Worm (Caenorhabditis elegans) whole organism, late embryonic: Measurements from ENCODE around the gene mks-1.

ENCODE experiments used
- C08G9.2 ChIP-seq: sonication (generic microtip); optimal IDR thresholded peaks from 2 replicates; lab custom pipeline; 2016; ENCODE audit warnings: mild to moderate bottlenecking, missing genetic modification characterization, moderate library complexity, missing compliant biosample characterization
- C38D4.7 ChIP-seq: fragments of 200-800 bp; sonication (Bioruptor generic); optimal IDR thresholded peaks from 2 replicates; lab custom pipeline; 2018; ENCODE audit warnings: mild to moderate bottlenecking, missing genetic modification characterization, moderate library complexity, missing compliant biosample characterization
- K02D7.2 ChIP-seq: sonication (generic microtip); optimal IDR thresholded peaks from 2 replicates; lab custom pipeline; 2017; ENCODE audit warnings: mild to moderate bottlenecking, missing genetic modification characterization, missing compliant biosample characterization
- K09A11.1 ChIP-seq: sonication (generic microtip); optimal IDR thresholded peaks from 2 replicates; lab custom pipeline; 2017; ENCODE audit warnings: antibody characterized with exemption, mild to moderate bottlenecking, missing genetic modification characterization, missing compliant biosample characterization; ENCODE audit not compliant: insufficient read depth
- ahr-1 ChIP-seq: sonication (generic microtip); optimal IDR thresholded peaks from 2 replicates; lab custom pipeline; 2016; ENCODE audit warnings: missing genetic modification characterization, missing compliant biosample characterization
- ama-1 ChIP-seq: fragments of 150-350 bp; optimal IDR thresholded peaks from 2 replicates; lab custom pipeline; 2014
- ceh-14 ChIP-seq: sonication (generic microtip); optimal IDR thresholded peaks from 2 replicates; lab custom pipeline; 2016; ENCODE audit warnings: missing genotype, missing genetic modification characterization, missing compliant biosample characterization
- ceh-18 ChIP-seq: sonication (generic microtip); optimal IDR thresholded peaks from 2 replicates; lab custom pipeline; 2016; ENCODE audit warnings: missing genetic modification characterization, missing compliant biosample characterization
- ceh-2 ChIP-seq: sonication (generic microtip); optimal IDR thresholded peaks from 2 replicates; lab custom pipeline; 2016; ENCODE audit warnings: missing genotype, missing genetic modification characterization, missing compliant biosample characterization
- ceh-22 ChIP-seq: sonication (generic microtip); optimal IDR thresholded peaks from 2 replicates; lab custom pipeline; 2017; ENCODE audit warnings: missing biosample characterization, missing genetic modification characterization
- ceh-24 ChIP-seq: sonication (generic microtip); optimal IDR thresholded peaks from 2 replicates; lab custom pipeline; 2016; ENCODE audit warnings: mild to moderate bottlenecking, missing genetic modification characterization, missing compliant biosample characterization
- ceh-30 ChIP-seq: fragments of 150-350 bp; optimal IDR thresholded peaks from 2 replicates; lab custom pipeline; 2014; ENCODE audit warnings: missing biosample characterization, missing genetic modification characterization
- ceh-31 ChIP-seq: sonication (generic microtip); optimal IDR thresholded peaks from 2 replicates; lab custom pipeline; 2016; ENCODE audit warnings: missing genetic modification characterization, missing compliant biosample characterization
- ceh-34 ChIP-seq: sonication (generic microtip); optimal IDR thresholded peaks from 2 replicates; lab custom pipeline; 2016; ENCODE audit warnings: mild to moderate bottlenecking, missing genetic modification characterization, missing compliant biosample characterization
- ceh-45 ChIP-seq: fragments of 200-800 bp; sonication (Bioruptor generic); IDR thresholded peaks from 2 replicates; pipeline ENCODE4 v1.3.6; 2022; ENCODE audit warnings: missing genetic modification reagents, missing genetic modification characterization, missing compliant biosample characterization
- ceh-48 ChIP-seq: sonication (generic microtip); optimal IDR thresholded peaks from 2 replicates; lab custom pipeline; 2016; ENCODE audit warnings: missing genetic modification characterization, inconsistent platforms, missing compliant biosample characterization
- ceh-6 ChIP-seq: fragments of 200-800 bp; sonication (Bioruptor generic); optimal IDR thresholded peaks from 2 replicates; lab custom pipeline; 2018; ENCODE audit warnings: mild to moderate bottlenecking, missing genetic modification characterization, missing compliant biosample characterization
- che-1 ChIP-seq: sonication (generic microtip); optimal IDR thresholded peaks from 2 replicates; lab custom pipeline; 2016; ENCODE audit warnings: mild to moderate bottlenecking, missing genetic modification characterization, missing compliant biosample characterization
- dmd-4 ChIP-seq: sonication (generic microtip); optimal IDR thresholded peaks from 2 replicates; lab custom pipeline; 2016; ENCODE audit warnings: borderline replicate concordance, missing genetic modification characterization, missing compliant biosample characterization
- dve-1 ChIP-seq: sonication (generic microtip); optimal IDR thresholded peaks from 2 replicates; lab custom pipeline; 2017; ENCODE audit warnings: antibody characterized with exemption, mild to moderate bottlenecking, missing genetic modification characterization, missing compliant biosample characterization
- elt-2 ChIP-seq: sonication (generic microtip); optimal IDR thresholded peaks from 2 replicates; lab custom pipeline; 2016; ENCODE audit warnings: missing genetic modification reagents, missing genetic modification characterization, missing compliant biosample characterization
- elt-4 ChIP-seq: sonication (generic microtip); optimal IDR thresholded peaks from 2 replicates; lab custom pipeline; 2016; ENCODE audit warnings: missing genetic modification characterization, missing compliant biosample characterization
- ets-4 ChIP-seq: sonication (generic microtip); optimal IDR thresholded peaks from 2 replicates; lab custom pipeline; 2016; ENCODE audit warnings: missing genetic modification characterization, missing compliant biosample characterization
- eyg-1 ChIP-seq: sonication (generic microtip); optimal IDR thresholded peaks from 2 replicates; lab custom pipeline; 2016; ENCODE audit warnings: missing genotype, missing genetic modification characterization, missing compliant biosample characterization
- fax-1 ChIP-seq: sonication (generic microtip); optimal IDR thresholded peaks from 2 replicates; lab custom pipeline; 2016; ENCODE audit warnings: missing genotype, missing genetic modification characterization, missing compliant biosample characterization
- fkh-10 ChIP-seq: fragments of 150-350 bp; optimal IDR thresholded peaks from 2 replicates; lab custom pipeline; 2014; ENCODE audit warnings: missing biosample characterization, missing genetic modification reagents, missing genetic modification characterization
- fkh-6 ChIP-seq: sonication (generic microtip); optimal IDR thresholded peaks from 2 replicates; lab custom pipeline; 2016; ENCODE audit warnings: missing genetic modification characterization, missing compliant biosample characterization
- gmeb-2 ChIP-seq: sonication (generic microtip); optimal IDR thresholded peaks from 2 replicates; lab custom pipeline; 2016; ENCODE audit warnings: missing genetic modification characterization, inconsistent platforms, missing compliant biosample characterization
- hlh-15 ChIP-seq: sonication (generic microtip); optimal IDR thresholded peaks from 2 replicates; lab custom pipeline; 2016; ENCODE audit warnings: missing genetic modification characterization, missing compliant biosample characterization
- hlh-30 ChIP-seq: sonication (generic microtip); optimal IDR thresholded peaks from 2 replicates; lab custom pipeline; 2017; ENCODE audit warnings: antibody characterized with exemption, missing genetic modification characterization, missing compliant biosample characterization; ENCODE audit not compliant: insufficient read depth
- hlh-6 ChIP-seq: sonication (generic microtip); optimal IDR thresholded peaks from 2 replicates; lab custom pipeline; 2016; ENCODE audit warnings: missing genotype, missing genetic modification characterization, missing compliant biosample characterization
- lim-6 ChIP-seq: sonication (generic microtip); optimal IDR thresholded peaks from 2 replicates; lab custom pipeline; 2016; ENCODE audit warnings: missing genetic modification characterization, missing compliant biosample characterization
- lin-11 ChIP-seq: fragments of 200-800 bp; sonication (Bioruptor generic); optimal IDR thresholded peaks from 2 replicates; lab custom pipeline; 2018; ENCODE audit warnings: mild to moderate bottlenecking, missing genetic modification characterization, missing compliant biosample characterization
- madf-2 ChIP-seq: sonication (generic microtip); optimal IDR thresholded peaks from 2 replicates; lab custom pipeline; 2017; ENCODE audit warnings: missing genetic modification characterization, missing compliant biosample characterization
- mec-3 ChIP-seq: sonication (generic microtip); optimal IDR thresholded peaks from 2 replicates; lab custom pipeline; 2016; ENCODE audit warnings: borderline replicate concordance, missing genetic modification characterization, missing compliant biosample characterization
- nfya-1 ChIP-seq: sonication (generic microtip); optimal IDR thresholded peaks from 2 replicates; lab custom pipeline; 2017; ENCODE audit warnings: missing genetic modification characterization, mild to moderate bottlenecking, missing compliant biosample characterization, antibody characterized with exemption, moderate library complexity
- nhr-11 ChIP-seq: fragments of 150-350 bp; optimal IDR thresholded peaks from 2 replicates; lab custom pipeline; 2014; ENCODE audit warnings: missing biosample characterization, missing genetic modification characterization
- nhr-232 ChIP-seq: sonication (generic microtip); optimal IDR thresholded peaks from 2 replicates; lab custom pipeline; 2016; ENCODE audit warnings: missing genetic modification characterization, missing compliant biosample characterization
- npax-4 ChIP-seq: sonication (generic microtip); optimal IDR thresholded peaks from 2 replicates; lab custom pipeline; 2016; ENCODE audit warnings: missing genetic modification characterization, missing compliant biosample characterization
- pag-3 ChIP-seq: sonication (generic microtip); optimal IDR thresholded peaks from 2 replicates; lab custom pipeline; 2016; ENCODE audit warnings: missing compliant biosample characterization, missing genetic modification characterization, borderline replicate concordance
- pax-1 ChIP-seq: fragments of 150-350 bp; optimal IDR thresholded peaks from 2 replicates; lab custom pipeline; 2014; ENCODE audit warnings: missing biosample characterization, missing genetic modification characterization
- pha-2 ChIP-seq: sonication (generic microtip); optimal IDR thresholded peaks from 2 replicates; lab custom pipeline; 2017; ENCODE audit warnings: mild to moderate bottlenecking, missing genetic modification characterization, missing compliant biosample characterization
- pha-4 ChIP-seq: fragments of 150-350 bp; optimal IDR thresholded peaks from 2 replicates; lab custom pipeline; 2018; ENCODE audit warnings: missing biosample characterization, missing genetic modification reagents, missing genetic modification characterization
- pros-1 ChIP-seq: fragments of 150-350 bp; optimal IDR thresholded peaks from 2 replicates; lab custom pipeline; 2014; ENCODE audit warnings: missing biosample characterization, missing genetic modification reagents, missing genetic modification characterization
- ref-2 ChIP-seq: sonication (generic microtip); optimal IDR thresholded peaks from 2 replicates; lab custom pipeline; 2016; ENCODE audit warnings: missing genetic modification characterization, missing compliant biosample characterization
- rnt-1 ChIP-seq: sonication (generic microtip); optimal IDR thresholded peaks from 2 replicates; lab custom pipeline; 2016; ENCODE audit warnings: missing genetic modification characterization, missing compliant biosample characterization
- sox-2 ChIP-seq: fragments of 200-800 bp; sonication (Bioruptor generic); IDR thresholded peaks from 2 replicates; pipeline ENCODE4 v1.3.6; 2022; ENCODE audit warnings: missing genetic modification reagents, missing genetic modification characterization, missing compliant biosample characterization
- sox-4 ChIP-seq: sonication (generic microtip); optimal IDR thresholded peaks from 2 replicates; lab custom pipeline; 2017; ENCODE audit warnings: mild to moderate bottlenecking, missing genetic modification characterization, inconsistent platforms, missing compliant biosample characterization
- syd-9 ChIP-seq: sonication (generic microtip); optimal IDR thresholded peaks from 2 replicates; lab custom pipeline; 2016; ENCODE audit warnings: mild to moderate bottlenecking, missing genetic modification characterization, moderate library complexity, missing compliant biosample characterization
- tbx-2 ChIP-seq: sonication (generic microtip); optimal IDR thresholded peaks from 2 replicates; lab custom pipeline; 2016; ENCODE audit warnings: missing genetic modification characterization, missing compliant biosample characterization
- tbx-7 ChIP-seq: sonication (generic microtip); optimal IDR thresholded peaks from 2 replicates; lab custom pipeline; 2016; ENCODE audit warnings: missing genotype, missing genetic modification characterization, missing compliant biosample characterization
- unc-55 ChIP-seq: sonication (generic microtip); optimal IDR thresholded peaks from 2 replicates; lab custom pipeline; 2017; ENCODE audit warnings: missing biosample characterization, missing genetic modification reagents, missing genetic modification characterization
- unc-86 ChIP-seq: sonication (generic microtip); optimal IDR thresholded peaks from 2 replicates; lab custom pipeline; 2016; ENCODE audit warnings: missing genetic modification characterization, missing compliant biosample characterization
- ztf-16 ChIP-seq: sonication (generic microtip); optimal IDR thresholded peaks from 2 replicates; lab custom pipeline; 2017; ENCODE audit warnings: missing genetic modification characterization, missing compliant biosample characterization

The mks-1 gene

ce11 chrIII:3174985-3175384 is 11.1 kb upstream of the mks-1 start, which contains the start of gene R148.3:
Gene R148.3, plus strand, starts transcription at chrIII:3175331.
- TF ChIP-seq sox-2 (GFP tag; lab: Robert Waterston, UW) (no peak), K02D7.2 (tag; lab: Kevin White, UChicago) (peak; percentile 76), ceh-18 (tag; lab: Kevin White, UChicago) (peak; percentile 37), npax-4 (tag; lab: Kevin White, UChicago) (peak; percentile 70), che-1 (tag; lab: Kevin White, UChicago) (peak; percentile 74), dve-1 (tag; lab: Kevin White, UChicago) (peak; percentile 20), pax-1 (tag; lab: Kevin White, UChicago) (no peak), ceh-22 (tag; lab: Kevin White, UChicago) (no peak), hlh-6 (tag; lab: Kevin White, UChicago) (peak; percentile 86), C08G9.2 (tag; lab: Kevin White, UChicago) (peak; percentile 64), unc-55 (GFP tag; lab: Kevin White, UChicago) (no peak), tbx-2 (peak; percentile 83), hlh-15 (peak; percentile 58), ceh-30 (tag; lab: Kevin White, UChicago) (peak; percentile 6), nhr-232 (tag; lab: Kevin White, UChicago) (peak; percentile 78), fkh-10 (no peak), pros-1 (tag; lab: Kevin White, UChicago) (no peak), ceh-24 (tag; lab: Kevin White, UChicago) (peak; percentile 42), unc-86 (peak; percentile 87), ceh-34 (peak; percentile 74), ahr-1 (tag; lab: Kevin White, UChicago) (peak; percentile 85), mec-3 (tag; lab: Kevin White, UChicago) (no peak), pha-4 (tag; lab: Kevin White, UChicago) (no peak), fkh-6 (tag; lab: Kevin White, UChicago) (peak; percentile 83), ama-1 (lab: Kevin White, UChicago) (no peak), sox-4 (tag; lab: Kevin White, UChicago) (peak; percentile 84), ceh-45 (GFP tag; lab: Robert Waterston, UW) (0 out of 2 replicates have a peak, but pooled peaks have one; percentile 45), lim-6 (tag; lab: Kevin White, UChicago) (peak; percentile 62), hlh-30 (tag; lab: Kevin White, UChicago) (no peak), fax-1 (peak; percentile 79), elt-4 (tag; lab: Kevin White, UChicago) (no peak), pag-3 (no peak), gmeb-2 (tag; lab: Kevin White, UChicago) (peak; percentile 84), elt-2 (peak; percentile 88), ceh-2 (peak; percentile 77), ceh-31 (tag; lab: Kevin White, UChicago) (peak; percentile 69), dmd-4 (peak; percentile 78), rnt-1 (tag; lab: Kevin White, UChicago) (peak; percentile 71), eyg-1 (tag; lab: Kevin White, UChicago) (peak; percentile 33), pha-2 (tag; lab: Kevin White, UChicago) (peak; percentile 79), nhr-11 (tag; lab: Kevin White, UChicago) (no peak), madf-2 (tag; lab: Kevin White, UChicago) (peak; percentile 64), C38D4.7 (GFP tag; lab: Kevin White, UChicago) (peak; percentile 64), ceh-6 (GFP tag; lab: Kevin White, UChicago) (peak; percentile 37), ets-4 (peak; percentile 42), K09A11.1 (peak; percentile 88), lin-11 (tag; lab: Kevin White, UChicago) (peak; percentile 68), ref-2 (tag; lab: Kevin White, UChicago) (peak; percentile 76), ztf-16 (tag; lab: Kevin White, UChicago) (peak; percentile 90), nfya-1 (tag; lab: Kevin White, UChicago) (peak; percentile 79), syd-9 (peak; percentile 66), tbx-7 (no peak), ceh-14 (tag; lab: Kevin White, UChicago) (peak; percentile 91), ceh-48 (peak; percentile 52)
